Fruit fly (Drosophila melanogaster) whole organism, pupa: ENCODE results near the gene beta-PheRS.

Experiments
- CG10348 ChIP-seq: fragments of 200-800 bp; sonication (Bioruptor generic); IDR thresholded peaks from 2 replicates; pipeline ENCODE4 v1.3.6; 2022; ENCODE audit warnings: missing biosample characterization, missing genetic modification characterization
- CG12605 ChIP-seq: fragments of 200-800 bp; sonication (Bioruptor generic); IDR thresholded peaks from 2 replicates; pipeline ENCODE4 v1.3.6; 2022; ENCODE audit warnings: missing biosample characterization, missing genetic modification characterization
- CG13204 ChIP-seq: fragments of 200-800 bp; sonication (Bioruptor generic); optimal IDR thresholded peaks from 2 replicates; lab custom pipeline; 2018; ENCODE audit warnings: missing biosample characterization, mild to moderate bottlenecking, missing genetic modification characterization, moderate library complexity
- CG14655 ChIP-seq: fragments of 200-800 bp; sonication (Bioruptor generic); optimal IDR thresholded peaks from 3 replicates; lab custom pipeline; 2017; ENCODE audit warnings: mild to moderate bottlenecking, missing biosample characterization, missing genetic modification reagents, missing genetic modification characterization
- CG15710 ChIP-seq: fragments of 200-800 bp; sonication (Bioruptor generic); optimal IDR thresholded peaks from 2 replicates; lab custom pipeline; 2018; ENCODE audit warnings: missing biosample characterization, mild to moderate bottlenecking, missing genetic modification characterization, moderate library complexity
- CG17806 ChIP-seq: fragments of 200-800 bp; sonication (Bioruptor generic); optimal IDR thresholded peaks from 2 replicates; lab custom pipeline; 2018; ENCODE audit warnings: missing biosample characterization, mild to moderate bottlenecking, missing genetic modification characterization, moderate library complexity
- CG32121 ChIP-seq: fragments of 200-800 bp; sonication (Bioruptor generic); IDR thresholded peaks from 2 replicates; pipeline ENCODE4 v1.3.6; 2022; ENCODE audit warnings: missing biosample characterization, missing genetic modification characterization
- CG34367 ChIP-seq: fragments of 200-800 bp; sonication (Bioruptor generic); optimal IDR thresholded peaks from 2 replicates; lab custom pipeline; 2018; ENCODE audit warnings: missing biosample characterization, mild to moderate bottlenecking, missing genetic modification characterization
- CG4496 ChIP-seq: fragments of 200-800 bp; sonication (Bioruptor generic); IDR thresholded peaks from 3 replicates; pipeline ENCODE4 v1.3.6; 2022; ENCODE audit warnings: missing biosample characterization, missing genetic modification characterization
- CG8159 ChIP-seq: fragments of 200-800 bp; sonication (Bioruptor generic); optimal IDR thresholded peaks from 3 replicates; lab custom pipeline; 2018; ENCODE audit warnings: missing biosample characterization, mild to moderate bottlenecking, missing genetic modification characterization, moderate library complexity
- CG8301 ChIP-seq: fragments of 200-800 bp; sonication (Bioruptor generic); optimal IDR thresholded peaks from 2 replicates; lab custom pipeline; 2018; ENCODE audit warnings: missing biosample characterization, mild to moderate bottlenecking, missing genetic modification characterization
- CG9948 ChIP-seq: fragments of 200-800 bp; sonication (Bioruptor generic); optimal IDR thresholded peaks from 2 replicates; lab custom pipeline; 2018; ENCODE audit warnings: missing biosample characterization, mild to moderate bottlenecking, missing genetic modification characterization, moderate library complexity
- D1 ChIP-seq: fragments of 200-800 bp; sonication (Bioruptor generic); optimal IDR thresholded peaks from 2 replicates; lab custom pipeline; 2018; ENCODE audit warnings: missing biosample characterization, mild to moderate bottlenecking, missing genetic modification characterization, moderate library complexity
- EcR ChIP-seq: fragments of 200-800 bp; sonication (Bioruptor generic); optimal IDR thresholded peaks from 3 replicates; lab custom pipeline; 2019; ENCODE audit warnings: missing biosample characterization, missing genetic modification characterization, mild to moderate bottlenecking, moderate library complexity, missing genetic modification reagents
- Ets98B ChIP-seq: fragments of 200-800 bp; sonication (Bioruptor generic); IDR thresholded peaks from 2 replicates; pipeline ENCODE4 v1.3.6; 2022; ENCODE audit warnings: missing biosample characterization, missing genetic modification characterization
- Pif1A ChIP-seq: fragments of 200-800 bp; sonication (Bioruptor generic); optimal IDR thresholded peaks from 3 replicates; lab custom pipeline; 2016; ENCODE audit warnings: missing biosample characterization, missing genetic modification characterization
- Pif1B ChIP-seq: fragments of 200-800 bp; sonication (Bioruptor generic); optimal IDR thresholded peaks from 3 replicates; lab custom pipeline; 2016; ENCODE audit warnings: missing biosample characterization, missing genetic modification characterization
- Snoo ChIP-seq: fragments of 200-800 bp; sonication (Bioruptor generic); optimal IDR thresholded peaks from 3 replicates; lab custom pipeline; 2017; ENCODE audit warnings: missing biosample characterization, mild to moderate bottlenecking, missing genetic modification characterization, inconsistent platforms
- fd96Ca ChIP-seq: fragments of 200-800 bp; sonication (Bioruptor generic); IDR thresholded peaks from 3 replicates; pipeline ENCODE4 v1.3.6; 2022; ENCODE audit warnings: missing biosample characterization, missing genetic modification characterization
- gl ChIP-seq: fragments of 200-800 bp; sonication (Bioruptor generic); optimal IDR thresholded peaks from 2 replicates; lab custom pipeline; 2018; ENCODE audit warnings: missing biosample characterization, mild to moderate bottlenecking, missing genetic modification characterization
- rn ChIP-seq: fragments of 200-800 bp; sonication (Bioruptor generic); IDR thresholded peaks from 2 replicates; pipeline ENCODE4 v1.3.6; 2022; ENCODE audit warnings: missing biosample characterization, missing genetic modification characterization

Gene beta-PheRS

dm6 chr3R:24204022-24204421 is 48.5 kb downstream of the beta-PheRS start:
- TF ChIP-seq CG8159 (tag; lab: Kevin White, UChicago) = no peak
- TF ChIP-seq CG34367 (tag; lab: Kevin White, UChicago) = no peak
- TF ChIP-seq CG15710 (tag; lab: Kevin White, UChicago) = no peak
- TF ChIP-seq CG14655 (GFP tag; lab: Kevin White, UChicago) = peak; percentile 71
- TF ChIP-seq fd96Ca (GFP tag; lab: Robert Waterston, UW) = peak; percentile 75
- TF ChIP-seq Pif1A = no peak
- no peak for TF ChIP-seq CG13204 (GFP tag; lab: Kevin White, UChicago)
- no peak; the same call in 2 of the 3 replicates for TF ChIP-seq CG4496
- TF ChIP-seq gl = no peak
- 0 out of 2 replicates have a peak, but pooled peaks have one; percentile 15 for TF ChIP-seq CG32121
- peak; percentile 49; the same call in 1 of the 2 replicates for TF ChIP-seq Ets98B (GFP tag; lab: Robert Waterston, UW)
- TF ChIP-seq CG8301 (tag; lab: Kevin White, UChicago) = peak; percentile 73
- peak; percentile 12 for TF ChIP-seq CG17806 (tag; lab: Kevin White, UChicago)
- peak; percentile 41 for TF ChIP-seq CG9948
- TF ChIP-seq D1 = no peak
- no peak for TF ChIP-seq CG10348
- no peak for TF ChIP-seq Snoo (tag; lab: Kevin White, UChicago)
- TF ChIP-seq Pif1B = no peak
- no peak for TF ChIP-seq rn (GFP tag; lab: Robert Waterston, UW)
- no peak for TF ChIP-seq EcR (GFP tag; lab: Kevin White, UChicago)
- no peak for TF ChIP-seq CG12605 (GFP tag; lab: Robert Waterston, UW)

dm6 chr3R:24203426-24203825 is 49.1 kb downstream of the beta-PheRS start:
- TF ChIP-seq CG10348 (peak; percentile 13; the same call in 1 of the 2 replicates), CG32121 (peak; percentile 84), CG13204 (GFP tag; lab: Kevin White, UChicago) (peak; percentile 10), Snoo (tag; lab: Kevin White, UChicago) (peak; percentile 80), CG12605 (GFP tag; lab: Robert Waterston, UW) (peak; percentile 44), D1 (no peak), CG8159 (tag; lab: Kevin White, UChicago) (peak; percentile 81), CG15710 (tag; lab: Kevin White, UChicago) (peak; percentile 82), CG17806 (tag; lab: Kevin White, UChicago) (peak; percentile 73), CG4496 (peak; percentile 83), CG34367 (tag; lab: Kevin White, UChicago) (peak; percentile 61), Pif1B (peak; percentile 84), EcR (GFP tag; lab: Kevin White, UChicago) (peak; percentile 46), CG8301 (tag; lab: Kevin White, UChicago) (peak; percentile 84), fd96Ca (GFP tag; lab: Robert Waterston, UW) (peak; percentile 88), Pif1A (peak; percentile 83), rn (GFP tag; lab: Robert Waterston, UW) (0 out of 2 replicates have a peak, but pooled peaks have one; percentile 18), CG14655 (GFP tag; lab: Kevin White, UChicago) (peak; percentile 87), Ets98B (GFP tag; lab: Robert Waterston, UW) (peak; percentile 76), CG9948 (peak; percentile 78), gl (peak; percentile 37)

dm6 chr3R:24202723-24203122 is 49.8 kb downstream of the beta-PheRS start:
- TF ChIP-seq D1 (no peak), EcR (GFP tag; lab: Kevin White, UChicago) (no peak), CG32121 (no peak), Snoo (tag; lab: Kevin White, UChicago) (no peak), CG8301 (tag; lab: Kevin White, UChicago) (no peak), fd96Ca (GFP tag; lab: Robert Waterston, UW) (no peak), CG12605 (GFP tag; lab: Robert Waterston, UW) (no peak), CG17806 (tag; lab: Kevin White, UChicago) (no peak), CG14655 (GFP tag; lab: Kevin White, UChicago) (no peak), gl (no peak), CG15710 (tag; lab: Kevin White, UChicago) (no peak)
